Worm (Caenorhabditis elegans) whole organism, early embryonic: ENCODE measurements around the gene ddp-1.

ENCODE experiments used
- F13C5.2 ChIP-seq: sonication (generic microtip); optimal IDR thresholded peaks from 2 replicates; lab custom pipeline; 2017; ENCODE audit warnings: mild to moderate bottlenecking, missing genetic modification characterization, inconsistent platforms, missing compliant biosample characterization
- ama-1 ChIP-seq: fragments of 150-350 bp; optimal IDR thresholded peaks from 2 replicates; lab custom pipeline; 2014
- ceh-36 ChIP-seq: sonication (generic microtip); optimal IDR thresholded peaks from 2 replicates; lab custom pipeline; 2016; ENCODE audit warnings: missing genetic modification characterization, inconsistent platforms, missing compliant biosample characterization
- pes-1 ChIP-seq: fragments of 200-800 bp; sonication (Bioruptor generic); IDR thresholded peaks from 2 replicates; pipeline ENCODE4 v1.3.6; 2022; ENCODE audit warnings: missing genetic modification reagents, missing genetic modification characterization, missing compliant biosample characterization
- tbx-37 ChIP-seq: fragments of 200-800 bp; sonication (Bioruptor generic); conservative IDR thresholded peaks from 2 replicates; pipeline ENCODE4 v1.3.6; 2022; ENCODE audit warnings: missing genetic modification reagents, missing genetic modification characterization, missing compliant biosample characterization
- tra-4 ChIP-seq: sonication (generic microtip); optimal IDR thresholded peaks from 2 replicates; lab custom pipeline; 2017; ENCODE audit warnings: missing genetic modification characterization, missing compliant biosample characterization

DNA sequence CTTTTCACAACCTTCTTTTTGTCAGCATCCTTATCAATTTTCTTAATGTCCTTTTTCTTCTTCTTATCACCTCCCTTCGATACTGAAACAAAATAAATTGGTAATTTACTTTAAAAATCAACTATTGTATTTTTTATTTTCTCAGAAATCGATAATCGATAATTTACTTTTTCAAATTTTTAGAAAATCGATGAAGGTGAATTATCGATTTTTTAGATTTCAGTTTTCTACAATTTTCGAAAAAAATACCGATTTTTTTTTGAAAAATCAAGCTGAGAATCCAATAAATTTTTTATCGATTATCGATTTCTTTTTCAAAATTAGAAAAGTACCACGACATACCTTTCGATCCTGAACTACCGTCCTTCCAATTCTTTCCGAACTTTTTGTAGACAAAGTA, 23.0 kb downstream of the ddp-1 start:
- TF ChIP-seq pes-1 (GFP tag; lab: Robert Waterston, UW) (no peak), ceh-36 (tag; lab: Kevin White, UChicago) (no peak), tbx-37 (no peak), ama-1 (no peak), F13C5.2 (tag; lab: Kevin White, UChicago) (no peak), tra-4 (tag; lab: Kevin White, UChicago) (no peak)
